Worm (Caenorhabditis elegans): ENCODE measurements around the gene C32D5.11.

DNA sequence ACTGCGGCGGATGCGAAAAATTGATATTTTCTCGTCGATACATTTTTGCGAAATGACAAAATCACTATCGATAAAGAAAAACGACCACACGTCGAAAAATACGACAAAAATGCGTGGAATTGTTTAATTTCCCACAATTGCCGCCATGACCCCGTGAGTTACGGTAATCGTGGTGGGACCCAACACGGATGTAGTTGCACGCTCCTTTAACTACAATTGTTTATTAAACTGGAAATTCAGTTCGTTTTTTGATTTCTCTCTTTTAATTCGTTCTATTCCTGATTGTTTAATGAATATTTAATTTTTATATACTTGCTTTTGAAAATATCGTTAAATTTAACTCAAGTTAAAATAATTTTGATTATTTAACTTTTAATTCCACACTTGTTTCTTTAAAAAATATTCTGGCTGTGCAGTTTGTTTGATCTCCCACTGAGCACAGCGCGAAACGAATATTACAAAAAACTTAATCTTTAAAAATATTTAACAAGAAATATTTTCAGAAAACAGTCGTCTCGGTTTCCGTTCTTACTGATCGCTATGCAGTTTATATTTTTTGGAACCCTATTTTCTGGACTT lies 10.1 kb upstream of the C32D5.11 start, which contains the start of the genes ani-2 and clec-88:
- TF ChIP-seq elt-3 (tag; optimal IDR thresholded peaks at IDR 0.05) (no peak), nhr-25 (tag; optimal IDR thresholded peaks at IDR 0.05) (no peak), nhr-12 (tag; optimal IDR thresholded peaks at IDR 0.05) (no peak)
